Worm (Caenorhabditis elegans): ENCODE data around the gene T04A8.8.

DNA sequence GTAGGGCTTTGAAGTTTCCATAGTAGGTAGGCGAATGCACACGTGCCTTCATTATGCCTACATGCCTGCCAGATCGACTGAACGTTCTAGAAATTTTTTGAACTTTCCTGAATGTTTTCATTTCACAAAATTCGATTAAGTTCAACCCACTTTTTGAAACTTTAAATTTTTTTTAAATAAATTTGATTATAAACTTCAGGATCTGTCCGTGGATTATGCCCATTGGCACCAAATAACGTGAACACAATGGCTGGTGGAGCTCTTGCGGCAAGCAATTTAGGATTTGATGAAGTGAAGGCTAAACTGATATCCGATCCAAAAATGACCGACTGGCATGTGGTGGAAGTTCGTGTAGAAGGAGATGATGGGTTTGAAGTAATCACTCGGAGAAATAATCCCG is 41.6 kb downstream of the T04A8.8 start, which contains the start of gene F17C8.7:
- no peak for TF ChIP-seq nhr-11 (tag; optimal IDR thresholded peaks at IDR 0.05)
- TF ChIP-seq pag-3 (tag; optimal IDR thresholded peaks at IDR 0.05; ENCODE audit: borderline replicate concordance) = no peak
- no peak for TF ChIP-seq sox-2 (GFP tag; IDR thresholded peaks at IDR 0.05)
- TF ChIP-seq gmeb-2 (tag; optimal IDR thresholded peaks at IDR 0.05) = no peak
- no peak for TF ChIP-seq pqm-1 (tag; optimal IDR thresholded peaks at IDR 0.05)
- TF ChIP-seq hlh-13 (GFP tag; optimal IDR thresholded peaks at IDR 0.05) = no peak
- no peak for TF ChIP-seq ref-2 (tag; optimal IDR thresholded peaks at IDR 0.05)
- no peak for TF ChIP-seq tbx-2 (tag; optimal IDR thresholded peaks at IDR 0.05)
- TF ChIP-seq K09A11.1 (tag; optimal IDR thresholded peaks at IDR 0.05; ENCODE audit: insufficient read depth) = no peak
